Fruit fly (Drosophila melanogaster) whole organism, wandering third instar larva: ENCODE measurements around the gene CG15408.

ENCODE experiments used
- Hr83 ChIP-seq: fragments of 200-300 bp; sonication (Bioruptor generic); optimal IDR thresholded peaks from 2 replicates; lab custom pipeline; 2016; ENCODE audit warnings: missing biosample characterization, mild to moderate bottlenecking, missing genetic modification characterization, moderate library complexity; ENCODE audit not compliant: poor library complexity, severe bottlenecking
- Sp1 ChIP-seq: fragments of 200-800 bp; sonication (Bioruptor generic); optimal IDR thresholded peaks from 3 replicates; lab custom pipeline; 2019; ENCODE audit warnings: missing biosample characterization, mild to moderate bottlenecking, missing genetic modification characterization, moderate library complexity
- br ChIP-seq: fragments of 200-800 bp; sonication (Bioruptor generic); optimal IDR thresholded peaks from 2 replicates; lab custom pipeline; 2016; ENCODE audit warnings: missing biosample characterization, missing genetic modification characterization
- fru ChIP-seq: fragments of 200-800 bp; sonication (Bioruptor generic); optimal IDR thresholded peaks from 3 replicates; lab custom pipeline; 2016; ENCODE audit warnings: missing biosample characterization, mild to moderate bottlenecking, missing genetic modification characterization

DNA sequence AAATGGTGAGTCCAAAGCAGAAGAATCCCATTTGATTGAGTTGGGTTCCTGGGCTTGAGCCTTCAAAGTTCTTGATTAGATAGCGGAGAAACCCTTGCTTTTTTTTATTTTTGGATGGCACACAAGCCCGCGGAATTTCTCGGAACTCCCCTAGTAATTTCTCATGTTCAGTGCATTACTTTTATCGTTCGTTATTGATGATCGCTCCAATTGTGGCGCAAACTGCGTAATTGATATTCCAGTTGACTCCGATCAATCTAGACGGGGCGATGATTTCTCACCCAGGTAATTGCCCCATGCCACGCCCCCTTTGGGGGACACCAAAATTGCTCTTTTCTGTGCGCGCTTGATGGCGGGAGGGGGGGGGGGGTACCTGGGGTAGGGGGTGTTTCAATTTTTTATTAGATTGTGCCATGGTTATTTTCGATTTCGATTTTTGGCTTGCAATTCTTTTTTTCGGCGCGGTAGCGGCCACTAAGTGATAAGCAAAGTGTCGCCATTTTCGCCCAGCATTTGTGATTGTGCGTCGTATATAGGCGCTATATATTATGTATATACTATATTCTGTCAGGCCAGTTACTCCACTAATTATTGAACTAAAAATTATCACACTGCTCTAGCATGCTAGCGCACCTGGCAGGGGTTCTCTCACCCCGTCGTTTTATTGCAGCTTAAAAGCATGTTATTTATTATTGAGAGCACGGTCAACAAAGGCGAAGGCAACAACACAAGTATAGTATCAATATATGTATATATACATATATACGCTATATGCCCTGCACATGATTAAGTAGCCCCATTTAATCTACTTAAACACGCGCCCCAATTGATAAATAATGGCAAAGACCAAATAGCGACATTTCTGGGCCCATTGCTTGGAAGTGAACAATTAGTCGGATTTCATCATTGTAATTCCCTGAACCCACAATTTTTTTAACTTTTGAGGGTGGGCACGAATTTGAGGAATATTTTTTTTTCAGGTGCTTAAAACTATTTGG lies 27.5 kb upstream of the CG15408 start:
- no peak for TF ChIP-seq Hr83 (GFP tag; lab: Kevin White, UChicago)
- no peak for TF ChIP-seq Sp1 (GFP tag; lab: Kevin White, UChicago)
- no peak for TF ChIP-seq br
- peak; percentile 16 for TF ChIP-seq fru (GFP tag; lab: Kevin White, UChicago)
